Worm (Caenorhabditis elegans) whole organism, L4/young adult: ENCODE data around the gene B0035.13.

Experiments
- W03F9.2 ChIP-seq: fragments of 150-350 bp; optimal IDR thresholded peaks from 2 replicates; lab custom pipeline; 2014; ENCODE audit warnings: missing biosample characterization, missing genetic modification characterization
- dao-5 ChIP-seq: sonication (generic microtip); optimal IDR thresholded peaks from 2 replicates; lab custom pipeline; 2016; ENCODE audit warnings: missing genotype, missing genetic modification characterization, moderate library complexity, missing compliant biosample characterization
- him-1 ChIP-seq: sonication (generic microtip); optimal IDR thresholded peaks from 2 replicates; lab custom pipeline; 2016; ENCODE audit warnings: missing genotype, missing genetic modification reagents, missing genetic modification characterization, missing compliant biosample characterization

- TF ChIP-seq him-1 (tag; lab: Kevin White, UChicago) (no peak), dao-5 (tag; lab: Kevin White, UChicago) (no peak), W03F9.2 (tag; lab: Kevin White, UChicago) (no peak)
Observed at ce11 chrIV:11307770-11308169, 1.2 kb upstream of the B0035.13 start.
